Worm (Caenorhabditis elegans) whole organism, L4 larva: ENCODE data around the gene marc-5.

Experiments used
- F26F4.8 ChIP-seq: fragments of 200-800 bp; sonication (Bioruptor generic); conservative IDR thresholded peaks from 2 replicates; pipeline ENCODE4 v1.3.6; 2022; ENCODE audit warnings: missing genetic modification characterization, missing compliant biosample characterization
- F49E8.2 ChIP-seq: sonication (generic microtip); optimal IDR thresholded peaks from 2 replicates; lab custom pipeline; 2016; ENCODE audit warnings: missing compliant biosample characterization, mild to moderate bottlenecking, missing genetic modification characterization, borderline replicate concordance
- T20F7.1 ChIP-seq: fragments of 200-800 bp; sonication (Bioruptor generic); optimal IDR thresholded peaks from 2 replicates; lab custom pipeline; 2018; ENCODE audit warnings: mild to moderate bottlenecking, missing genetic modification characterization, missing compliant biosample characterization
- Y105C5A.15 ChIP-seq: fragments of 200-800 bp; sonication (Bioruptor generic); IDR thresholded peaks from 2 replicates; pipeline ENCODE4 v1.3.6; 2022; ENCODE audit warnings: missing genetic modification characterization, missing compliant biosample characterization
- arid-1 ChIP-seq: fragments of 200-800 bp; sonication (Bioruptor generic); conservative IDR thresholded peaks from 2 replicates; pipeline ENCODE4 v1.3.6; 2022; ENCODE audit warnings: missing genetic modification reagents, missing genetic modification characterization, missing compliant biosample characterization
- ceh-28 ChIP-seq: fragments of 150-350 bp; optimal IDR thresholded peaks from 2 replicates; lab custom pipeline; 2014; ENCODE audit warnings: missing biosample characterization, missing genetic modification reagents, missing genetic modification characterization
- ceh-44 ChIP-seq: fragments of 200-800 bp; sonication (Bioruptor generic); IDR thresholded peaks from 2 replicates; pipeline ENCODE4 v1.3.6; 2022; ENCODE audit warnings: missing genetic modification reagents, missing genetic modification characterization, missing compliant biosample characterization
- ces-1 ChIP-seq: fragments of 150-350 bp; sonication (generic microtip); optimal IDR thresholded peaks from 4 replicates; lab custom pipeline; 2014; ENCODE audit warnings: missing biosample characterization, missing genetic modification reagents, missing genetic modification characterization
- daf-19 ChIP-seq: fragments of 200-800 bp; sonication (Bioruptor generic); conservative IDR thresholded peaks from 2 replicates; pipeline ENCODE4 v1.3.6; 2022; ENCODE audit warnings: missing genetic modification characterization, missing compliant biosample characterization
- daf-8 ChIP-seq: fragments of 200-800 bp; sonication (Bioruptor generic); IDR thresholded peaks from 2 replicates; pipeline ENCODE4 v1.3.6; 2022; ENCODE audit warnings: missing genetic modification characterization, missing compliant biosample characterization
- egl-43 ChIP-seq: fragments of 200-800 bp; sonication (Bioruptor generic); IDR thresholded peaks from 2 replicates; pipeline ENCODE4 v1.3.6; 2022; ENCODE audit warnings: missing genetic modification reagents, missing genetic modification characterization, missing compliant biosample characterization
- hlh-30 ChIP-seq: sonication (generic microtip); optimal IDR thresholded peaks from 2 replicates; lab custom pipeline; 2017; ENCODE audit warnings: antibody characterized with exemption, mild to moderate bottlenecking, missing genetic modification characterization, missing compliant biosample characterization; ENCODE audit not compliant: insufficient read depth
- lim-7 ChIP-seq: fragments of 200-800 bp; sonication (Bioruptor generic); IDR thresholded peaks from 2 replicates; pipeline ENCODE4 v1.3.6; 2022; ENCODE audit warnings: missing genetic modification characterization, missing compliant biosample characterization
- lin-13 ChIP-seq: fragments of 150-350 bp; optimal IDR thresholded peaks from 2 replicates; lab custom pipeline; 2014; ENCODE audit warnings: missing biosample characterization, missing genetic modification reagents, missing genetic modification characterization
- lin-15B ChIP-seq: fragments of 150-350 bp; sonication (generic microtip); optimal IDR thresholded peaks from 3 replicates; lab custom pipeline; 2014; ENCODE audit warnings: missing biosample characterization, missing genetic modification characterization
- lin-29 ChIP-seq: fragments of 200-800 bp; sonication (Bioruptor generic); IDR thresholded peaks from 2 replicates; pipeline ENCODE4 v1.3.6; 2022; ENCODE audit warnings: missing genetic modification reagents, missing genetic modification characterization, missing compliant biosample characterization
- lin-38 ChIP-seq: fragments of 200-800 bp; sonication (Bioruptor generic); IDR thresholded peaks from 2 replicates; pipeline ENCODE4 v1.3.6; 2022; ENCODE audit warnings: missing genetic modification reagents, missing genetic modification characterization, missing compliant biosample characterization
- lsy-2 ChIP-seq, 2 experiments: fragments of 150-350 bp in 1 of 2; sonication (generic microtip) in 1 of 2; optimal IDR thresholded peaks; 2 replicates each; lab custom pipeline; 2014 to 2017; ENCODE audit warnings: missing biosample characterization in 2 of 2, missing genetic modification characterization in 2 of 2
- madf-9 ChIP-seq: fragments of 200-800 bp; sonication (Bioruptor generic); conservative IDR thresholded peaks from 2 replicates; pipeline ENCODE4 v1.3.6; 2022; ENCODE audit warnings: missing genetic modification reagents, missing genetic modification characterization, missing compliant biosample characterization
- mdt-29 ChIP-seq: fragments of 200-800 bp; sonication (Bioruptor generic); IDR thresholded peaks from 2 replicates; pipeline ENCODE4 v1.3.6; 2022; ENCODE audit warnings: missing genetic modification reagents, missing genetic modification characterization, missing compliant biosample characterization
- mep-1 ChIP-seq: fragments of 150-350 bp; sonication (generic microtip); optimal IDR thresholded peaks from 3 replicates; lab custom pipeline; 2014; ENCODE audit warnings: missing biosample characterization, missing genetic modification characterization
- mes-2 ChIP-seq: sonication (generic microtip); optimal IDR thresholded peaks from 2 replicates; lab custom pipeline; 2016; ENCODE audit warnings: missing genotype, mild to moderate bottlenecking, missing genetic modification characterization, missing compliant biosample characterization; ENCODE audit not compliant: poor library complexity, severe bottlenecking
- nhr-102 ChIP-seq: sonication (generic microtip); optimal IDR thresholded peaks from 2 replicates; lab custom pipeline; 2016; ENCODE audit warnings: mild to moderate bottlenecking, missing genetic modification characterization, moderate library complexity, missing compliant biosample characterization
- nhr-25 ChIP-seq: sonication (generic microtip); optimal IDR thresholded peaks from 2 replicates; lab custom pipeline; 2017; ENCODE audit warnings: missing genetic modification characterization, mild to moderate bottlenecking, missing compliant biosample characterization, antibody characterized with exemption, moderate library complexity, borderline replicate concordance; ENCODE audit not compliant: insufficient read depth
- nhr-41 ChIP-seq: fragments of 200-800 bp; sonication (Bioruptor generic); IDR thresholded peaks from 2 replicates; pipeline ENCODE4 v1.3.6; 2022; ENCODE audit warnings: missing genetic modification reagents, missing genetic modification characterization, missing compliant biosample characterization
- php-3 ChIP-seq: fragments of 200-800 bp; sonication (Bioruptor generic); IDR thresholded peaks from 2 replicates; pipeline ENCODE4 v1.3.6; 2022; ENCODE audit warnings: missing genetic modification reagents, missing genetic modification characterization, missing compliant biosample characterization
- saeg-2 ChIP-seq: fragments of 200-800 bp; sonication (Bioruptor generic); IDR thresholded peaks from 2 replicates; pipeline ENCODE4 v1.3.6; 2022; ENCODE audit warnings: missing genetic modification reagents, missing genetic modification characterization, missing compliant biosample characterization
- sdz-12 ChIP-seq: fragments of 200-800 bp; sonication (Bioruptor generic); optimal IDR thresholded peaks from 2 replicates; lab custom pipeline; 2018; ENCODE audit warnings: mild to moderate bottlenecking, missing genetic modification characterization, missing compliant biosample characterization
- snpc-4 ChIP-seq: fragments of 150-350 bp; optimal IDR thresholded peaks from 2 replicates; lab custom pipeline; 2014; ENCODE audit warnings: missing biosample characterization, missing genetic modification characterization
- spr-1 ChIP-seq: sonication (generic microtip); optimal IDR thresholded peaks from 2 replicates; lab custom pipeline; 2016; ENCODE audit warnings: mild to moderate bottlenecking, missing genetic modification characterization, missing compliant biosample characterization
- tra-1 ChIP-seq: fragments of 200-800 bp; sonication (Bioruptor generic); IDR thresholded peaks from 2 replicates; pipeline ENCODE4 v1.3.6; 2022; ENCODE audit warnings: missing genetic modification reagents, missing genetic modification characterization, missing compliant biosample characterization
- unc-62 ChIP-seq, 3 experiments: fragments of 150-350 bp in 1 of 3; sonication (generic microtip); optimal IDR thresholded peaks in 2 of 3; peaks in 1 of 3; 1 replicate in 1 of 3; 2 replicates in 2 of 3; lab custom pipeline; 2014 to 2017; ENCODE audit warnings: missing biosample characterization in 3 of 3, missing genetic modification characterization in 3 of 3, missing genetic modification reagents in 3 of 3, missing genotype in 1 of 3
- vab-7 ChIP-seq: fragments of 200-800 bp; sonication (Bioruptor generic); IDR thresholded peaks from 2 replicates; pipeline ENCODE4 v1.3.6; 2022; ENCODE audit warnings: missing genetic modification reagents, missing genetic modification characterization, missing compliant biosample characterization
- zfp-2 ChIP-seq: sonication (generic microtip); optimal IDR thresholded peaks from 2 replicates; lab custom pipeline; 2016; ENCODE audit warnings: mild to moderate bottlenecking, missing genetic modification characterization, missing compliant biosample characterization
- zip-11 ChIP-seq: fragments of 200-800 bp; sonication (Bioruptor generic); IDR thresholded peaks from 2 replicates; pipeline ENCODE4 v1.3.6; 2022; ENCODE audit warnings: missing genetic modification characterization, missing compliant biosample characterization

marc-5 gene

DNA sequence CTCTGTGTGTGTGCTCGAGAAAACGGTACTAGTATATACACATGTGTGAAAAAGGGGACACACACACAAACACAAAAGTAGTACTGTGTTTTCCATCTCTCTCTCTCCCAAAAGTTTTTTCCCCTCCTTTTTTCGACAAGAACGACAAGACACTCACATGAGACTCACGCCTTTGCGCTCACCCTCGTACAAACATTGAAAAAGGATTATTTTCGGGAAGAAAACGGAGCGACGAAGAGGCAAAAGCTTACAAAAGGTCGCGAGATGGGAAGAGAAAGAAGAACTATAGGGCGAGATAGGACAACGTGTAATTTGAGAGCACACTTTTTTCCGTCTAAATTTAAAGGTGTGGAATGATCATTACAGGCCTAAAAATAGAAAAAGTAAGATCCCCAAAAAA, 29.5 kb downstream of the marc-5 start (continued):
- TF ChIP-seq T20F7.1 (GFP tag; lab: Kevin White, UChicago), result no peak
- TF ChIP-seq ces-1, result no peak
- TF ChIP-seq nhr-25 (tag; lab: Kevin White, UChicago), result no peak
- no peak for TF ChIP-seq ceh-28
- no peak for TF ChIP-seq nhr-102
- no peak for TF ChIP-seq lin-13 (GFP tag; lab: Kevin White, UChicago)
- no peak for TF ChIP-seq tra-1 (GFP tag; lab: Robert Waterston, UW)
- TF ChIP-seq arid-1 (GFP tag; lab: Robert Waterston, UW), result no peak
- TF ChIP-seq madf-9 (GFP tag; lab: Robert Waterston, UW), result no peak
- TF ChIP-seq lin-38 (GFP tag; lab: Robert Waterston, UW), result no peak
- TF ChIP-seq spr-1 (tag; lab: Kevin White, UChicago), result no peak
- no peak for TF ChIP-seq zfp-2 (tag; lab: Kevin White, UChicago)
- TF ChIP-seq, all 104 proteins: peak for 6

DNA sequence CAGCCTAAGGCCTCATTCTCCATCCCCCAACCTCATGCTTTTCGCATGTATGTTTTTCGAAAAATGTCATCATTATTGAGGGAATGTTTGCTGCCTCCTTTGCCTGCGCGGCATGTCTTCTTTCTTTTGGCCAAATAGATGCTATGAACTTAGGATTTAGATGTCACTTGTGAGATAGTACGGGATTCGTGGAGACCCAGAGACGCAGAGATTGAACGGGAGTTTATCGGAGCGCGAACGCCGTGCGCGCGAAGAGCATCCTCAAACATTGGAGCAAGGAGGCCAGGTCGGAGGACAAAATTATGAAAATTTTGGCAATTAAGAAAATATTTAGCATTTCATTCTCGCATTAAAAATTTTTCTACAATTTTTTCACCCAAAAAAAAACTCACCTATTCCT, 30.4 kb downstream of the marc-5 start:
- TF ChIP-seq zip-11 (GFP tag; lab: Robert Waterston, UW), result no peak
- TF ChIP-seq unc-62 (GFP tag; optimal IDR thresholded peaks at IDR 0.05 in 1 of 2; lab: Kevin White, UChicago), result peak in 1 of 2 experiments; percentile 38
- no peak for TF ChIP-seq unc-62 (tag; optimal IDR thresholded peaks at IDR 0.05; lab: Kevin White, UChicago)

DNA sequence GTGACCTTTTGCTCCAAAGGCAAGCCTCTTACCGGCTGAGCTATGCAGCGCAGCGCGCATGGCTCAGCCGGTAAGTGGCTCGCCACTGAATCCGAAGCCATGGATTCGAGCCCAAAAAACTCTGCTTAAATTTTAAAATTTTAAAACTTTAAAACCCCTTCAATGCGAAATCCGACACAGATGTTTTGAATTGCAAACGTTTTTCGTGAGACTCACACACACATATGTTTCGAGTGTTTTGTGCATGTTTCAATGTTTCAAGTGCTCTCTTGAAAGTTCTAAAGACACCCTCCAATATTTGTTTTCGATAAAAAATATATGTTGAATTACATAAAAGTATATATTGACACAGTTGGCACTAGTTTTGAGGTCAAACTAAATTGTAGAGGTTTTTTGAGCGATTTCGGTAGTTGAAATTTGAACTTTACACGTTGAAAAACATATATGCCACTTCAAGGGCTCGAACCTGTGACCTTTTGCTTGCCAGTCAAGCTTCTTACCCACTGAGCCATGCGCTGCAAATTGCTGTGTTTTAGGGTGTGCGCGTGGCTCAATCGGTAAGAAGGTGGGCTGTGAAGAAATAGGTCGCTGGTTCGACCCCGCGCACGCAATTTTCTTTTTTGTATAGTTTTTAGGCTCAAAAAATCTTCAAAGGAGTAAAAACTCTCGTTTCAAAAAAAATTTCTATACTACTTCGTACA, 32.9 kb downstream of the marc-5 start:
- TF ChIP-seq daf-8 (GFP tag; lab: Robert Waterston, UW) (no peak), lin-13 (GFP tag; lab: Kevin White, UChicago) (peak; percentile 38), mep-1 (tag; lab: Kevin White, UChicago) (no peak), egl-43 (no peak), ces-1 (no peak), vab-7 (GFP tag; lab: Robert Waterston, UW) (no peak), unc-62 (GFP tag; optimal IDR thresholded peaks at IDR 0.05 in 1 of 2; lab: Kevin White, UChicago) (peak in 1 of 2 experiments; percentile 80), unc-62 (tag; optimal IDR thresholded peaks at IDR 0.05; lab: Kevin White, UChicago) (no peak), nhr-41 (GFP tag; lab: Robert Waterston, UW) (no peak), Y105C5A.15 (GFP tag; lab: Robert Waterston, UW) (no peak), hlh-30 (tag; lab: Kevin White, UChicago) (no peak), php-3 (GFP tag; lab: Robert Waterston, UW) (0 out of 2 replicates have a peak, but pooled peaks have one; percentile 12), mes-2 (peak; percentile 26), lim-7 (GFP tag; lab: Robert Waterston, UW) (no peak), daf-19 (no peak), zfp-2 (tag; lab: Kevin White, UChicago) (no peak), saeg-2 (no peak), F26F4.8 (GFP tag; lab: Robert Waterston, UW) (no peak), snpc-4 (no peak), ceh-28 (no peak), nhr-25 (tag; lab: Kevin White, UChicago) (no peak), lin-15B (tag; lab: Kevin White, UChicago) (no peak), ceh-44 (GFP tag; lab: Robert Waterston, UW) (peak; percentile 33; the same call in 1 of the 2 replicates), sdz-12 (GFP tag; lab: Kevin White, UChicago) (no peak), T20F7.1 (GFP tag; lab: Kevin White, UChicago) (no peak), mdt-29 (GFP tag; lab: Robert Waterston, UW) (no peak), F49E8.2 (no peak), lin-29 (GFP tag; lab: Robert Waterston, UW) (no peak), lsy-2 (tag; optimal IDR thresholded peaks at IDR 0.05; lab: Kevin White, UChicago) (no peak)
